Fruit fly (Drosophila melanogaster): ENCODE results near the gene CG5418.

dm6 chr2L:12415485-12416137 lies 37.4 kb downstream of the CG5418 start:
- TF ChIP-seq aop (GFP tag; IDR thresholded peaks at IDR 0.05) (no peak), B-H1 (GFP tag; IDR thresholded peaks at IDR 0.05) (no peak), CG14710 (tag; optimal IDR thresholded peaks at IDR 0.05) (peak; percentile 42)
